Fruit fly (Drosophila melanogaster): ENCODE results near the gene beat-VII.

beat-VII gene

dm6 chr3R:26655416-26655945, 26.3 kb downstream of the beat-VII start:
- TF ChIP-seq rib (GFP tag; IDR thresholded peaks at IDR 0.05) (no peak), slp2 (GFP tag; optimal IDR thresholded peaks at IDR 0.05) (no peak), CG10979 (tag; optimal IDR thresholded peaks at IDR 0.05) (no peak), CG2199 (GFP tag; IDR thresholded peaks at IDR 0.05) (no peak), Mad (GFP tag; optimal IDR thresholded peaks at IDR 0.05) (no peak), lov (optimal IDR thresholded peaks at IDR 0.05) (no peak), lov (GFP tag; IDR thresholded peaks at IDR 0.05) (no peak), CG18619 (GFP tag; optimal IDR thresholded peaks at IDR 0.05) (no peak), abd-A (tag; optimal IDR thresholded peaks at IDR 0.05) (peak; percentile 99), ara (GFP tag; IDR thresholded peaks at IDR 0.05) (no peak), Xrp1 (GFP tag; IDR thresholded peaks at IDR 0.05) (no peak), Hmx (GFP tag; optimal IDR thresholded peaks at IDR 0.05) (no peak), CG9932 (GFP tag; IDR thresholded peaks at IDR 0.05) (no peak), gcm (GFP tag; optimal IDR thresholded peaks at IDR 0.05) (no peak), caup (GFP tag; optimal IDR thresholded peaks at IDR 0.05; ENCODE audit: severe bottlenecking) (no peak), CG2678 (tag; optimal IDR thresholded peaks at IDR 0.05) (no peak), CG14965 (GFP tag; optimal IDR thresholded peaks at IDR 0.05; ENCODE audit: borderline replicate concordance) (no peak), maf-S (GFP tag; optimal IDR thresholded peaks at IDR 0.05) (no peak), CG2889 (GFP tag; IDR thresholded peaks at IDR 0.05) (no peak), CG14710 (tag; optimal IDR thresholded peaks at IDR 0.05) (no peak), Meics (GFP tag; optimal IDR thresholded peaks at IDR 0.05) (no peak), CG12769 (tag; optimal IDR thresholded peaks at IDR 0.05) (peak; percentile 87), Jarid2 (GFP tag; optimal IDR thresholded peaks at IDR 0.05) (no peak), Asciz (GFP tag; optimal IDR thresholded peaks at IDR 0.05) (no peak), sd (tag; optimal IDR thresholded peaks at IDR 0.05) (peak; percentile 96), Gsc (GFP tag; IDR thresholded peaks at IDR 0.05) (no peak), btn (GFP tag; optimal IDR thresholded peaks at IDR 0.05) (no peak), bbx (GFP tag; IDR thresholded peaks at IDR 0.05; ENCODE audit: partially characterized antibody) (no peak), eyg (GFP tag; optimal IDR thresholded peaks at IDR 0.05) (no peak), Fer1 (GFP tag; optimal IDR thresholded peaks at IDR 0.05) (no peak), Nf-YC (tag; optimal IDR thresholded peaks at IDR 0.05) (no peak), phol (tag; optimal IDR thresholded peaks at IDR 0.05) (no peak), her (GFP tag; optimal IDR thresholded peaks at IDR 0.05) (no peak), chinmo (GFP tag; IDR thresholded peaks at IDR 0.05; ENCODE audit: partially characterized antibody) (peak; percentile 88; the same call in 3 of the 4 replicates), tll (GFP tag; optimal IDR thresholded peaks at IDR 0.05) (no peak), dmrt99B (tag; optimal IDR thresholded peaks at IDR 0.05) (no peak), H2.0 (GFP tag; IDR thresholded peaks at IDR 0.05) (0 out of 2 replicates have a peak, but pooled peaks have one; percentile 10), tna (GFP tag; IDR thresholded peaks at IDR 0.05; ENCODE audit: partially characterized antibody) (no peak), sqz (GFP tag; optimal IDR thresholded peaks at IDR 0.05) (peak; percentile 30), CG1603 (tag; optimal IDR thresholded peaks at IDR 0.05) (no peak), CG11398 (GFP tag; optimal IDR thresholded peaks at IDR 0.05) (no peak), sens (GFP tag) (no peak), CG17385 (GFP tag; optimal IDR thresholded peaks at IDR 0.05) (no peak), Abd-B (GFP tag; optimal IDR thresholded peaks at IDR 0.05) (peak; percentile 7), ash1 (GFP tag; optimal IDR thresholded peaks at IDR 0.05) (no peak), CG18262 (tag; optimal IDR thresholded peaks at IDR 0.05) (no peak), CG17568 (GFP tag; optimal IDR thresholded peaks at IDR 0.05) (no peak), Hey (tag; optimal IDR thresholded peaks at IDR 0.05) (no peak), dmrt11E (tag; optimal IDR thresholded peaks at IDR 0.05) (no peak), CG33557 (GFP tag; optimal IDR thresholded peaks at IDR 0.05) (no peak)
